Fruit fly (Drosophila melanogaster) whole organism, embryonic: Measurements from ENCODE around the gene CG6168.
A peak's percentile ranks its signal among the peaks of the same experiment; 100 is the strongest.

Source experiments
- B-H1 ChIP-seq: fragments of 200-800 bp; sonication (Bioruptor generic); IDR thresholded peaks from 3 replicates; pipeline ENCODE4 v1.3.6; 2022; ENCODE audit warnings: missing biosample characterization, missing genetic modification characterization
- Blimp-1 ChIP-seq: fragments of 200-800 bp; sonication (Bioruptor generic); optimal IDR thresholded peaks from 3 replicates; lab custom pipeline; 2018; ENCODE audit warnings: missing biosample characterization, missing genetic modification characterization, mild to moderate bottlenecking, moderate library complexity, missing genetic modification reagents
- CG10366 ChIP-seq: fragments of 200-800 bp; sonication (Bioruptor generic); IDR thresholded peaks from 2 replicates; pipeline ENCODE4 v1.3.6; 2022; ENCODE audit warnings: missing biosample characterization, missing genetic modification characterization
- CG11456 ChIP-seq: fragments of 200-800 bp; sonication (Bioruptor generic); IDR thresholded peaks from 3 replicates; pipeline ENCODE4 v1.3.6; 2022; ENCODE audit warnings: missing biosample characterization, missing genetic modification characterization
- CG13624 ChIP-seq: fragments of 200-800 bp; sonication (Bioruptor generic); optimal IDR thresholded peaks from 2 replicates; lab custom pipeline; 2016; ENCODE audit warnings: missing biosample characterization, missing genetic modification characterization
- CG14965 ChIP-seq: fragments of 200-800 bp; sonication (Bioruptor generic); optimal IDR thresholded peaks from 2 replicates; lab custom pipeline; 2016; ENCODE audit warnings: missing biosample characterization, missing genetic modification characterization, borderline replicate concordance
- CG17612 ChIP-seq: fragments of 200-800 bp; sonication (Bioruptor generic); IDR thresholded peaks from 2 replicates; pipeline ENCODE4 v1.3.6; 2022; ENCODE audit warnings: missing biosample characterization, missing genetic modification characterization
- CG17912 ChIP-seq: fragments of 200-800 bp; sonication (Bioruptor generic); optimal IDR thresholded peaks from 2 replicates; lab custom pipeline; 2018; ENCODE audit warnings: missing biosample characterization, mild to moderate bottlenecking, missing genetic modification characterization
- CG31224 ChIP-seq: fragments of 200-800 bp; sonication (Bioruptor generic); IDR thresholded peaks from 2 replicates; pipeline ENCODE4 v1.3.6; 2022; ENCODE audit warnings: missing biosample characterization, missing genetic modification characterization
- CG31441 ChIP-seq: fragments of 200-800 bp; sonication (Bioruptor generic); IDR thresholded peaks from 2 replicates; pipeline ENCODE4 v1.3.6; 2022; ENCODE audit warnings: missing biosample characterization, missing genetic modification characterization
- CG3163 ChIP-seq: fragments of 200-800 bp; sonication (Bioruptor generic); optimal IDR thresholded peaks from 3 replicates; lab custom pipeline; 2016; ENCODE audit warnings: missing biosample characterization, missing genetic modification characterization
- CG34376 ChIP-seq: fragments of 200-800 bp; sonication (Bioruptor generic); optimal IDR thresholded peaks from 2 replicates; lab custom pipeline; 2018; ENCODE audit warnings: missing biosample characterization, mild to moderate bottlenecking, missing genetic modification characterization
- CG3847 ChIP-seq: fragments of 200-800 bp; sonication (Bioruptor generic); IDR thresholded peaks from 2 replicates; pipeline ENCODE4 v1.3.6; 2022; ENCODE audit warnings: missing biosample characterization, missing genetic modification characterization
- CG4820 ChIP-seq: fragments of 200-800 bp; sonication (Bioruptor generic); optimal IDR thresholded peaks from 3 replicates; lab custom pipeline; 2016; ENCODE audit warnings: missing biosample characterization, missing genetic modification characterization
- Chrac-16 ChIP-seq: fragments of 200-800 bp; sonication (Bioruptor generic); optimal IDR thresholded peaks from 3 replicates; lab custom pipeline; 2016; ENCODE audit warnings: missing biosample characterization, missing genetic modification characterization
- CkIIα-i1 ChIP-seq: fragments of 200-800 bp; sonication (Bioruptor generic); IDR thresholded peaks from 2 replicates; pipeline ENCODE4 v1.3.6; 2022; ENCODE audit warnings: missing biosample characterization, missing genetic modification characterization
- D ChIP-seq, 2 experiments: fragments of 200-800 bp in 1 of 2; fragments of >200 bp in 1 of 2; sonication (Bioruptor generic) in 1 of 2; optimal IDR thresholded peaks; 2 replicates in 1 of 2; 3 replicates in 1 of 2; lab custom pipeline; 2017; ENCODE audit warnings: mild to moderate bottlenecking in 1 of 2, missing biosample characterization in 1 of 2, missing genetic modification characterization in 1 of 2, missing genetic modification reagents in 1 of 2
- D19B ChIP-seq: fragments of 200-800 bp; sonication (Bioruptor generic); optimal IDR thresholded peaks from 2 replicates; lab custom pipeline; 2017; ENCODE audit warnings: missing biosample characterization, mild to moderate bottlenecking, missing genetic modification characterization
- Dad ChIP-seq: fragments of 200-800 bp; sonication (Bioruptor generic); optimal IDR thresholded peaks from 3 replicates; lab custom pipeline; 2016; ENCODE audit warnings: missing biosample characterization, missing genetic modification characterization
- Dek ChIP-seq: fragments of 200-800 bp; sonication (Bioruptor generic); optimal IDR thresholded peaks from 3 replicates; lab custom pipeline; 2019; ENCODE audit warnings: missing biosample characterization, mild to moderate bottlenecking, missing genetic modification characterization, moderate library complexity
- HLHmδ ChIP-seq: fragments of 200-800 bp; sonication (Bioruptor generic); optimal IDR thresholded peaks from 2 replicates; lab custom pipeline; 2018; ENCODE audit warnings: missing biosample characterization, mild to moderate bottlenecking, missing genetic modification characterization, moderate library complexity
- Lpt ChIP-seq: fragments of >200 bp; optimal IDR thresholded peaks from 2 replicates; lab custom pipeline; 2018; ENCODE audit warnings: missing biosample characterization, missing genetic modification characterization
- NC2β ChIP-seq: fragments of 200-800 bp; sonication (Bioruptor generic); optimal IDR thresholded peaks from 2 replicates; lab custom pipeline; 2016; ENCODE audit warnings: missing biosample characterization, missing genetic modification characterization
- Nf-YA ChIP-seq: fragments of 200-800 bp; sonication (Bioruptor generic); IDR thresholded peaks from 2 replicates; pipeline ENCODE4 v1.3.6; 2022; ENCODE audit warnings: missing biosample characterization, missing genetic modification characterization
- Nf-YB ChIP-seq: fragments of 200-800 bp; sonication (Bioruptor generic); optimal IDR thresholded peaks from 3 replicates; lab custom pipeline; 2019; ENCODE audit warnings: missing biosample characterization, mild to moderate bottlenecking, missing genetic modification characterization, moderate library complexity
- Sin3A ChIP-seq: fragments of >200 bp; optimal IDR thresholded peaks from 2 replicates; lab custom pipeline; 2018
- Spps ChIP-seq: fragments of 200-800 bp; sonication (Bioruptor generic); optimal IDR thresholded peaks from 2 replicates; lab custom pipeline; 2018; ENCODE audit warnings: missing biosample characterization, mild to moderate bottlenecking, missing genetic modification characterization
- Sry-β ChIP-seq: fragments of 200-800 bp; sonication (Bioruptor generic); optimal IDR thresholded peaks from 2 replicates; lab custom pipeline; 2018; ENCODE audit warnings: missing biosample characterization, mild to moderate bottlenecking, missing genetic modification characterization, moderate library complexity
- Tbp ChIP-seq: fragments of >200 bp; optimal IDR thresholded peaks from 2 replicates; lab custom pipeline; 2018; ENCODE audit warnings: missing biosample characterization, missing genetic modification characterization
- al ChIP-seq: fragments of 200-800 bp; sonication (Bioruptor generic); IDR thresholded peaks from 2 replicates; pipeline ENCODE4 v1.3.6; 2022; ENCODE audit warnings: missing biosample characterization, missing genetic modification characterization
- ato ChIP-seq: fragments of 200-800 bp; sonication (Bioruptor generic); IDR thresholded peaks from 2 replicates; pipeline ENCODE4 v1.3.6; 2022; ENCODE audit warnings: missing biosample characterization, missing genetic modification characterization; ENCODE audit not compliant: partially characterized antibody
- bowl ChIP-seq: fragments of 200-800 bp; sonication (Bioruptor generic); IDR thresholded peaks from 2 replicates; pipeline ENCODE4 v1.3.6; 2022; ENCODE audit warnings: missing biosample characterization, missing genetic modification characterization
- chm ChIP-seq: fragments of 200-800 bp; sonication (Bioruptor generic); IDR thresholded peaks from 2 replicates; pipeline ENCODE4 v1.3.6; 2022; ENCODE audit warnings: missing biosample characterization, missing genetic modification characterization
- cwo ChIP-seq: fragments of 200-800 bp; sonication (Bioruptor generic); optimal IDR thresholded peaks from 3 replicates; lab custom pipeline; 2017; ENCODE audit warnings: missing biosample characterization, missing genetic modification characterization, mild to moderate bottlenecking, moderate library complexity, missing genetic modification reagents
- danr ChIP-seq: fragments of 200-800 bp; sonication (Bioruptor generic); IDR thresholded peaks from 2 replicates; pipeline ENCODE4 v1.3.6; 2022; ENCODE audit warnings: missing biosample characterization, missing genetic modification characterization
- eve ChIP-seq, 2 experiments: fragments of >200 bp; optimal IDR thresholded peaks; 2 replicates each; lab custom pipeline; 2017; ENCODE audit warnings: missing biosample characterization in 2 of 2, missing genetic modification characterization in 2 of 2
- fd96Cb ChIP-seq: fragments of 200-800 bp; sonication (Bioruptor generic); optimal IDR thresholded peaks from 2 replicates; lab custom pipeline; 2018; ENCODE audit warnings: missing biosample characterization, mild to moderate bottlenecking, missing genetic modification characterization, moderate library complexity
- fu2 ChIP-seq: fragments of 200-800 bp; sonication (Bioruptor generic); optimal IDR thresholded peaks from 2 replicates; lab custom pipeline; 2016; ENCODE audit warnings: missing biosample characterization, missing genetic modification characterization
- gcm2 ChIP-seq: fragments of 200-800 bp; sonication (Bioruptor generic); optimal IDR thresholded peaks from 2 replicates; lab custom pipeline; 2016; ENCODE audit warnings: missing biosample characterization, missing genetic modification characterization
- hbn ChIP-seq: fragments of 200-800 bp; sonication (Bioruptor generic); IDR thresholded peaks from 2 replicates; pipeline ENCODE4 v1.3.6; 2022; ENCODE audit warnings: missing biosample characterization, missing genetic modification characterization; ENCODE audit not compliant: partially characterized antibody
- hth ChIP-seq: fragments of >200 bp; optimal IDR thresholded peaks from 2 replicates; lab custom pipeline; 2017; ENCODE audit warnings: inconsistent platforms
- kay ChIP-seq: fragments of 200-800 bp; sonication (Bioruptor generic); optimal IDR thresholded peaks from 2 replicates; lab custom pipeline; 2016; ENCODE audit warnings: missing biosample characterization, missing genetic modification characterization
- ken ChIP-seq: fragments of 200-800 bp; sonication (Bioruptor generic); IDR thresholded peaks from 3 replicates; pipeline ENCODE4 v1.3.6; 2022; ENCODE audit warnings: missing biosample characterization, missing genetic modification characterization
- psq ChIP-seq: fragments of 200-800 bp; sonication (Bioruptor generic); optimal IDR thresholded peaks from 2 replicates; lab custom pipeline; 2017; ENCODE audit warnings: missing biosample characterization, missing genetic modification characterization
- row ChIP-seq: fragments of 200-800 bp; sonication (Bioruptor generic); IDR thresholded peaks from 3 replicates; pipeline ENCODE4 v1.3.6; 2022; ENCODE audit warnings: missing biosample characterization, missing genetic modification characterization
- scrt ChIP-seq: fragments of 200-800 bp; sonication (Bioruptor generic); optimal IDR thresholded peaks from 2 replicates; lab custom pipeline; 2018; ENCODE audit warnings: missing biosample characterization, mild to moderate bottlenecking, missing genetic modification characterization, moderate library complexity
- sisA ChIP-seq: fragments of 200-800 bp; sonication (Bioruptor generic); IDR thresholded peaks from 2 replicates; pipeline ENCODE4 v1.3.6; 2022; ENCODE audit warnings: missing biosample characterization, missing genetic modification characterization
- sna ChIP-seq: fragments of 200-800 bp; sonication (Bioruptor generic); IDR thresholded peaks from 2 replicates; pipeline ENCODE4 v1.3.6; 2022; ENCODE audit warnings: missing biosample characterization, missing genetic modification characterization; ENCODE audit not compliant: partially characterized antibody
- ttk ChIP-seq: fragments of 200-800 bp; sonication (Bioruptor generic); IDR thresholded peaks from 2 replicates; pipeline ENCODE4 v2.1.2; 2022; ENCODE audit warnings: missing biosample characterization, missing genetic modification characterization

Gene CG6168

dm6 chr3L:11348971-11349907 is 27.7 kb upstream of the CG6168 start (continued):
- TF ChIP-seq fd96Cb = peak; percentile 78
- peak; percentile 81 for TF ChIP-seq Nf-YB (GFP tag; lab: Kevin White, UChicago)
- peak; percentile 2 for TF ChIP-seq fu2 (GFP tag; lab: Kevin White, UChicago)
- no peak for TF ChIP-seq Sry-β (GFP tag; lab: Kevin White, UChicago)
- no peak for TF ChIP-seq CG14965 (GFP tag; lab: Kevin White, UChicago)
- peak in 1 of 2 experiments; percentile 73 for TF ChIP-seq eve (GFP tag; optimal IDR thresholded peaks at IDR 0.05; lab: Kevin White, UChicago)
- peak; percentile 91 for TF ChIP-seq row (GFP tag; lab: Robert Waterston, UW)
- TF ChIP-seq hbn (GFP tag; lab: Robert Waterston, UW) = no peak
- no peak for TF ChIP-seq CG3163 (GFP tag; lab: Kevin White, UChicago)
- no peak for TF ChIP-seq hth
- TF ChIP-seq CG13624 (GFP tag; lab: Kevin White, UChicago) = peak; percentile 90
- peak; percentile 90 for TF ChIP-seq CG10366 (GFP tag; lab: Robert Waterston, UW)
- TF ChIP-seq danr = peak; percentile 86
- peak; percentile 33 for TF ChIP-seq gcm2 (GFP tag; lab: Kevin White, UChicago)
- TF ChIP-seq CG17912 = no peak
- TF ChIP-seq al (GFP tag; lab: Robert Waterston, UW) = peak; percentile 88
- TF ChIP-seq NC2β (GFP tag; lab: Kevin White, UChicago) = no peak
- peak; percentile 81 for TF ChIP-seq ken
- no peak for TF ChIP-seq sna (GFP tag; lab: Robert Waterston, UW)
- 0 out of 2 replicates have a peak, but pooled peaks have one; percentile 33 for TF ChIP-seq ato
- peak; percentile 83 for TF ChIP-seq CG31441
- peak; percentile 88 for TF ChIP-seq cwo
- TF ChIP-seq B-H1 (GFP tag; lab: Robert Waterston, UW) = peak; percentile 87
- peak; percentile 69 for TF ChIP-seq D19B
- TF ChIP-seq ttk (GFP tag; lab: Robert Waterston, UW) = peak; percentile 89
- TF ChIP-seq Chrac-16 = peak; percentile 65
- no peak for TF ChIP-seq HLHmδ (GFP tag; lab: Kevin White, UChicago)
- no peak for TF ChIP-seq Tbp (GFP tag; lab: Kevin White, UChicago)
- peak; percentile 83 for TF ChIP-seq CG31224 (GFP tag; lab: Robert Waterston, UW)
- no peak for TF ChIP-seq D (optimal IDR thresholded peaks at IDR 0.05; lab: Kevin White, UChicago)
- TF ChIP-seq D (GFP tag; optimal IDR thresholded peaks at IDR 0.05; lab: Kevin White, UChicago) = peak; percentile 63
- 0 out of 2 replicates have a peak, but pooled peaks have one; percentile 8 for TF ChIP-seq CkIIα-i1 (GFP tag; lab: Robert Waterston, UW)
- TF ChIP-seq chm (GFP tag; lab: Robert Waterston, UW) = peak; percentile 64
- TF ChIP-seq scrt = peak; percentile 88
- TF ChIP-seq Nf-YA (GFP tag; lab: Robert Waterston, UW) = 0 out of 2 replicates have a peak, but pooled peaks have one; percentile 35
- peak; percentile 48 for TF ChIP-seq psq (GFP tag; lab: Kevin White, UChicago)
- peak; percentile 92 for TF ChIP-seq CG3847 (GFP tag; lab: Robert Waterston, UW)
- TF ChIP-seq CG4820 (GFP tag; lab: Kevin White, UChicago) = peak; percentile 76
- no peak for TF ChIP-seq CG34376
- peak; percentile 56; the same call in 1 of the 2 replicates for TF ChIP-seq bowl (GFP tag; lab: Robert Waterston, UW)
- peak; percentile 74 for TF ChIP-seq CG17612 (GFP tag; lab: Robert Waterston, UW)
- no peak for TF ChIP-seq Dad (GFP tag; lab: Kevin White, UChicago)
- TF ChIP-seq kay (GFP tag; lab: Kevin White, UChicago) = no peak
- peak; percentile 66; the same call in 2 of the 3 replicates for TF ChIP-seq CG11456 (GFP tag; lab: Robert Waterston, UW)
- no peak for TF ChIP-seq Lpt
- TF ChIP-seq Blimp-1 (GFP tag; lab: Kevin White, UChicago) = peak; percentile 77
- TF ChIP-seq sisA (GFP tag; lab: Robert Waterston, UW) = peak; percentile 70
- peak; percentile 93 for TF ChIP-seq Dek
- TF ChIP-seq Sin3A (lab: Kevin White, UChicago) = no peak
- TF ChIP-seq Spps = peak; percentile 59
